Worm (Caenorhabditis elegans) whole organism, late embryonic: ENCODE measurements around the gene pmp-2.

Source experiments
- F13H6.1 ChIP-seq: sonication (generic microtip); optimal IDR thresholded peaks from 2 replicates; lab custom pipeline; 2016; ENCODE audit warnings: missing genetic modification characterization, missing compliant biosample characterization
- ceh-6 ChIP-seq: fragments of 200-800 bp; sonication (Bioruptor generic); optimal IDR thresholded peaks from 2 replicates; lab custom pipeline; 2018; ENCODE audit warnings: mild to moderate bottlenecking, missing genetic modification characterization, missing compliant biosample characterization
- elt-4 ChIP-seq: sonication (generic microtip); optimal IDR thresholded peaks from 2 replicates; lab custom pipeline; 2016; ENCODE audit warnings: missing genetic modification characterization, missing compliant biosample characterization
- lim-6 ChIP-seq: sonication (generic microtip); optimal IDR thresholded peaks from 2 replicates; lab custom pipeline; 2016; ENCODE audit warnings: missing genetic modification characterization, missing compliant biosample characterization
- sox-2 ChIP-seq: fragments of 200-800 bp; sonication (Bioruptor generic); IDR thresholded peaks from 2 replicates; pipeline ENCODE4 v1.3.6; 2022; ENCODE audit warnings: missing genetic modification reagents, missing genetic modification characterization, missing compliant biosample characterization

- no peak for TF ChIP-seq ceh-6 (GFP tag; lab: Kevin White, UChicago)
- TF ChIP-seq lim-6 = no peak
- no peak for TF ChIP-seq F13H6.1
- no peak for TF ChIP-seq elt-4 (tag; lab: Kevin White, UChicago)
- TF ChIP-seq sox-2 (GFP tag; lab: Robert Waterston, UW) = no peak; the same call in 1 of the 2 replicates
Measured at ce11 chrII:6858835-6859234, 28.8 kb downstream of the pmp-2 start.
